Worm (Caenorhabditis elegans): Measurements from ENCODE around the gene oac-14.

Gene oac-14

DNA sequence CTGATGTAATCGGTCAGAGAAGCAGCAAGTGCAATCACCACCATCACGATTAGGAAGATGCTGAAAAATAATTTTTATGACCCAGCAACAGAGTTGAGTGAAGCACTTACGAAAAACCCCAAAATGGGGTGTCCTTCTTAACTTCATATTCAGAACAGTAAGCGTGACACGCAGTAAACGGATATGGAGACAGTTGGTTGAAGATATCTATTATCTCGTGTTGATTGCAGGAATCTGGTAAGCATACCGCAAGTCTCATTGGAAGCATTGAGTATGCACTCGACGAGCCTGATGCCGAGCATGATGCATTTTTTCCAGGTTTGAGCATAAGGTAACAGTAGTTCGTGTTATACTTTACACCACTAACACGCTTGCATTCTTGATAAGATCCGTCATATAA is 549 bp downstream of the oac-14 start:
- TF ChIP-seq snpc-4 (tag; optimal IDR thresholded peaks at IDR 0.05) (no peak), R02D3.7 (tag; optimal IDR thresholded peaks at IDR 0.05) (no peak), nhr-11 (tag; optimal IDR thresholded peaks at IDR 0.05) (no peak), nhr-23 (tag; optimal IDR thresholded peaks at IDR 0.05) (no peak), nhr-25 (tag; optimal IDR thresholded peaks at IDR 0.05) (no peak), egl-5 (tag; optimal IDR thresholded peaks at IDR 0.05) (no peak), fkh-2 (tag; optimal IDR thresholded peaks at IDR 0.05) (no peak), aly-2 (tag; optimal IDR thresholded peaks at IDR 0.05) (no peak), jun-1 (tag; optimal IDR thresholded peaks at IDR 0.05) (no peak), lin-39 (tag; optimal IDR thresholded peaks at IDR 0.05) (no peak), elt-2 (tag; optimal IDR thresholded peaks at IDR 0.05) (no peak), ztf-4 (tag; optimal IDR thresholded peaks at IDR 0.05) (no peak), pqm-1 (tag; optimal IDR thresholded peaks at IDR 0.05) (no peak), mdl-1 (tag; optimal IDR thresholded peaks at IDR 0.05) (no peak), nhr-43 (tag; optimal IDR thresholded peaks at IDR 0.05; ENCODE audit: poor library complexity, severe bottlenecking) (no peak), pha-4 (tag; optimal IDR thresholded peaks at IDR 0.05) (no peak), nhr-77 (tag; optimal IDR thresholded peaks at IDR 0.05) (no peak), lin-15B (tag; optimal IDR thresholded peaks at IDR 0.05) (no peak), fkh-10 (GFP tag; optimal IDR thresholded peaks at IDR 0.05) (no peak), nhr-28 (tag; optimal IDR thresholded peaks at IDR 0.05) (no peak)

DNA sequence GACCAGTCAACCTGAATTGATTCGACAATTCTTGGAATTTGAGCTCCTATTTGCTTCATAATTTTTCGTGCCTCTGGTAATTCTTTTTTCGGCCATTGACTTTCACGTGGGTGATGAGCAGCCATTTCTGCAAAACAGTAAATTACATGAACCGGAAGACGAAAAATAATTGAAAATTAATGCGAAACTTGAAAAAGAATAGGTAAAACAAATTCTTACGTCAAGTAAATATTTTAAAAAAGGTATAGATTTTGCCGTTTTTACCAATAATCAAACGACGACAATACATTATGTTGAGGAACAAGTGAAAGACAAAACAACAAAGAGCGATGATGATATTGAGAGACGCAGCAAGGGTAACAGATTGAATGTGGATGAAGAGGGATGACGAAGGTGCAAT is 3.3 kb downstream of the oac-14 start, which contains the start of gene moc-1:
moc-1 (minus strand) TSS at position 127 of the 400 bp plus-strand sequence.
- TF ChIP-seq ceh-9 (tag; optimal IDR thresholded peaks at IDR 0.05) (no peak), jun-1 (tag; optimal IDR thresholded peaks at IDR 0.05) (no peak), elt-3 (tag; optimal IDR thresholded peaks at IDR 0.05) (no peak), zag-1 (tag; optimal IDR thresholded peaks at IDR 0.05) (no peak), nhr-43 (tag; optimal IDR thresholded peaks at IDR 0.05; ENCODE audit: poor library complexity, severe bottlenecking) (no peak), nhr-25 (tag; optimal IDR thresholded peaks at IDR 0.05) (no peak), snpc-4 (tag; optimal IDR thresholded peaks at IDR 0.05) (no peak), fos-1 (tag; optimal IDR thresholded peaks at IDR 0.05) (no peak), lsy-12 (tag; optimal IDR thresholded peaks at IDR 0.05) (no peak), nhr-237 (tag; optimal IDR thresholded peaks at IDR 0.05) (no peak), ceh-82 (tag; optimal IDR thresholded peaks at IDR 0.05) (no peak), nhr-11 (tag; optimal IDR thresholded peaks at IDR 0.05) (no peak)

DNA sequence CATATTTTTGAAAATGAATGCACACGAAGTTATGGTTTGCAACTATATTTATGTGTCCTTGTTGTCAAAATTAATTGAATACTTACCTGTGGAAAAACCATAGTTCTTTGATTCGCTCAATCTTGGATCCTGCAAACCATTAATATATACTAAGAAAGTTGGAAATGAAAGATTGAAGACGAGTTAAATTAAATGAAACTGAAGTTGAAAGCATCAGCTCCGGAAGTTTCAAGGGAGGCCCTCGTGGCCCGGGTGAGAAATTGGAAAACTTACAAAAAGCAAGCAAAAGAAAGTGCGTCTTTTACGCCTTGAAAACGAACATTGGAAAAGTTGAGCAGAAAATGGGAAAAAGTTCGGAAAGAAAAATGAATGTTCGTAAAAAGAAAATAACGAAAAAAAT is 8.7 kb downstream of the oac-14 start, which contains the start of gene unc-58:
unc-58 (minus strand) TSS at position 101 of the 400 bp plus-strand sequence.
- TF ChIP-seq elt-3 (tag; optimal IDR thresholded peaks at IDR 0.05) = no peak
- no peak for TF ChIP-seq pqm-1 (tag; optimal IDR thresholded peaks at IDR 0.05)
- no peak for TF ChIP-seq ztf-11 (tag; optimal IDR thresholded peaks at IDR 0.05)
- no peak for TF ChIP-seq snpc-4 (tag; optimal IDR thresholded peaks at IDR 0.05)
- no peak for TF ChIP-seq unc-39 (tag; optimal IDR thresholded peaks at IDR 0.05)
- TF ChIP-seq nhr-23 (tag; optimal IDR thresholded peaks at IDR 0.05) = no peak
- TF ChIP-seq nhr-43 (tag; optimal IDR thresholded peaks at IDR 0.05; ENCODE audit: poor library complexity, severe bottlenecking) = no peak
- TF ChIP-seq zag-1 (tag; optimal IDR thresholded peaks at IDR 0.05) = no peak
- no peak for TF ChIP-seq nhr-76 (tag; optimal IDR thresholded peaks at IDR 0.05)
- TF ChIP-seq nhr-11 (tag; optimal IDR thresholded peaks at IDR 0.05) = no peak
- no peak for TF ChIP-seq elt-2 (tag; optimal IDR thresholded peaks at IDR 0.05)
- no peak for TF ChIP-seq R02D3.7 (tag; optimal IDR thresholded peaks at IDR 0.05)
- TF ChIP-seq nfya-1 (tag; optimal IDR thresholded peaks at IDR 0.05; ENCODE audit: insufficient read depth) = no peak

DNA sequence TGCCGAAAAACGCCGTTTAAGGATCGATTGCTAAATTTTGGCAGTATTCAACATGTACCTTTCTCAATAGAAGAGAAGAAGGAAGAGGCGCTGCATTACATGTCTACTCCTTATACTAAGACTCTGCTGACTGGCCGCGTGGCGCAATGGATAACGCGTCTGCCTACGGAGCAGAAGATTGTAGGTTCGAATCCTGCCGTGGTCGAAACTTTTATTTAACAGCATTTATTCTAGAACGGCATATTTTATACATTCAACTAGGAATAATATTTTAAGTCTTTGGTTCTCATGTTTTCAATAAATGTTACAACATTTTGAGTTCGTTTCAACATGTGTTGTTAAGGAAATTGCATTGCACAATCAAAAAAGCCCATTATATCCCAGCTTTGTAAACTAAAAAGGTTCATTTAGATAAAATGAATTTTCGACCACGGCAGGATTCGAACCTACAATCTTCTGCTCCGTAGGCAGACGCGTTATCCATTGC is 9.2 kb downstream of the oac-14 start:
- TF ChIP-seq ceh-82 (tag; optimal IDR thresholded peaks at IDR 0.05) (peak; percentile 10), elt-2 (tag; optimal IDR thresholded peaks at IDR 0.05) (peak; percentile 48), jun-1 (tag; optimal IDR thresholded peaks at IDR 0.05) (peak; percentile 65), tbx-2 (tag; optimal IDR thresholded peaks at IDR 0.05) (peak; percentile 42), fos-1 (tag; optimal IDR thresholded peaks at IDR 0.05) (peak; percentile 45), lsy-12 (tag; optimal IDR thresholded peaks at IDR 0.05) (peak; percentile 38), lin-15B (tag; optimal IDR thresholded peaks at IDR 0.05) (peak; percentile 17), nfya-1 (tag; optimal IDR thresholded peaks at IDR 0.05; ENCODE audit: insufficient read depth) (peak; percentile 46), hmg-11 (tag; optimal IDR thresholded peaks at IDR 0.05) (peak; percentile 77), ceh-28 (tag; optimal IDR thresholded peaks at IDR 0.05) (peak; percentile 11), nhr-43 (tag; optimal IDR thresholded peaks at IDR 0.05; ENCODE audit: poor library complexity, severe bottlenecking) (peak; percentile 69), lin-39 (tag; optimal IDR thresholded peaks at IDR 0.05) (peak; percentile 8), nhr-23 (tag; optimal IDR thresholded peaks at IDR 0.05) (peak; percentile 37)
